Fruit fly (Drosophila melanogaster): ENCODE data around the gene CG6765.

Gene CG6765

dm6 chr3L:8524816-8525625 lies 12.5 kb downstream of the CG6765 start, which contains the start of the genes GstO1 and foi (continued):
- TF ChIP-seq B-H2 (GFP tag; optimal IDR thresholded peaks at IDR 0.05) (peak; percentile 74), zen (tag; optimal IDR thresholded peaks at IDR 0.05) (peak; percentile 27), CG10543 (GFP tag; optimal IDR thresholded peaks at IDR 0.05) (no peak), Sox100B (GFP tag; optimal IDR thresholded peaks at IDR 0.05) (no peak), CG5245 (GFP tag; optimal IDR thresholded peaks at IDR 0.05) (no peak), dm (GFP tag; optimal IDR thresholded peaks at IDR 0.05) (peak; percentile 40), CG34376 (GFP tag; optimal IDR thresholded peaks at IDR 0.05) (no peak), NC2β (GFP tag; optimal IDR thresholded peaks at IDR 0.05) (no peak), CG8924 (tag; optimal IDR thresholded peaks at IDR 0.05) (peak; percentile 90), Lpt (GFP tag; optimal IDR thresholded peaks at IDR 0.05) (no peak), CG12769 (tag; optimal IDR thresholded peaks at IDR 0.05) (no peak), Atf-2 (GFP tag; optimal IDR thresholded peaks at IDR 0.05) (no peak), CG6272 (GFP tag; IDR thresholded peaks at IDR 0.05) (peak; percentile 60; the same call in 1 of the 2 replicates), caup (GFP tag; optimal IDR thresholded peaks at IDR 0.05; ENCODE audit: severe bottlenecking) (no peak), nerfin-1 (tag; optimal IDR thresholded peaks at IDR 0.05) (peak; percentile 22), CG7963 (GFP tag; IDR thresholded peaks at IDR 0.05; ENCODE audit: partially characterized antibody) (peak; percentile 100), nom (GFP tag; optimal IDR thresholded peaks at IDR 0.05) (peak; percentile 13), grau (tag; optimal IDR thresholded peaks at IDR 0.05) (peak; percentile 46), E2f2 (GFP tag; IDR thresholded peaks at IDR 0.05) (peak; percentile 74), Dip2 (GFP tag; IDR thresholded peaks at IDR 0.05) (no peak), CG12391 (tag; optimal IDR thresholded peaks at IDR 0.05) (peak; percentile 68), Optix (GFP tag; IDR thresholded peaks at IDR 0.05) (no peak), ind (GFP tag; optimal IDR thresholded peaks at IDR 0.05) (peak; percentile 32), CG17359 (tag; optimal IDR thresholded peaks at IDR 0.05) (peak; percentile 3), shn (GFP tag; optimal IDR thresholded peaks at IDR 0.05) (no peak), CG32532 (GFP tag; IDR thresholded peaks at IDR 0.05) (peak; percentile 65; the same call in 1 of the 2 replicates), CG9215 (GFP tag; IDR thresholded peaks at IDR 0.05) (no peak), h (optimal IDR thresholded peaks at IDR 0.05) (no peak), CG3281 (GFP tag; optimal IDR thresholded peaks at IDR 0.05) (peak; percentile 19), HLH54F (GFP tag; optimal IDR thresholded peaks at IDR 0.05) (peak; percentile 4), Fer1 (GFP tag; optimal IDR thresholded peaks at IDR 0.05) (peak; percentile 16), btn (GFP tag; optimal IDR thresholded peaks at IDR 0.05) (no peak), Kr (GFP tag; optimal IDR thresholded peaks at IDR 0.05) (no peak), al (GFP tag; IDR thresholded peaks at IDR 0.05) (no peak), Jarid2 (GFP tag; optimal IDR thresholded peaks at IDR 0.05) (peak; percentile 66), CG9932 (GFP tag; IDR thresholded peaks at IDR 0.05) (peak; percentile 90), CG7928 (GFP tag; optimal IDR thresholded peaks at IDR 0.05) (no peak), Dbx (GFP tag; IDR thresholded peaks at IDR 0.05) (peak; percentile 45; the same call in 1 of the 3 replicates), Dref (GFP tag; IDR thresholded peaks at IDR 0.05) (peak; percentile 99), mld (GFP tag; IDR thresholded peaks at IDR 0.05; ENCODE audit: partially characterized antibody) (peak; percentile 99), zfh1 (GFP tag; IDR thresholded peaks at IDR 0.05) (no peak), CrebB (tag; optimal IDR thresholded peaks at IDR 0.05) (peak; percentile 9), CG9817 (tag; optimal IDR thresholded peaks at IDR 0.05) (no peak), ap (GFP tag; IDR thresholded peaks at IDR 0.05) (0 out of 2 replicates have a peak, but pooled peaks have one; percentile 10), jing (GFP tag; optimal IDR thresholded peaks at IDR 0.05) (no peak), lilli (GFP tag; optimal IDR thresholded peaks at IDR 0.05) (peak; percentile 40), bowl (GFP tag; IDR thresholded peaks at IDR 0.05) (no peak), Nf-YC (tag; optimal IDR thresholded peaks at IDR 0.05) (peak; percentile 54), Bdp1 (GFP tag; optimal IDR thresholded peaks at IDR 0.05) (no peak), CG13296 (GFP tag; optimal IDR thresholded peaks at IDR 0.05) (no peak)

All from whole organism, embryonic.